Fruit fly (Drosophila melanogaster): ENCODE data around the gene RpL9.

The RpL9 gene

dm6 chr2L:10972224-10972623, 31.8 kb downstream of the RpL9 start, which contains the start of gene CG16743:
Gene CG16743, plus strand, starts transcription at chr2L:10972280.
- TF ChIP-seq CG15710 (tag; optimal IDR thresholded peaks at IDR 0.05) (no peak), CG13204 (GFP tag; optimal IDR thresholded peaks at IDR 0.05) (no peak), CG8301 (tag; optimal IDR thresholded peaks at IDR 0.05) (no peak), CG14655 (GFP tag; optimal IDR thresholded peaks at IDR 0.05) (no peak), rn (GFP tag; IDR thresholded peaks at IDR 0.05) (no peak), D1 (tag; optimal IDR thresholded peaks at IDR 0.05) (no peak), CG12605 (GFP tag; IDR thresholded peaks at IDR 0.05) (no peak), CG9948 (tag; optimal IDR thresholded peaks at IDR 0.05) (no peak)

- TF ChIP-seq CG8159 (tag; optimal IDR thresholded peaks at IDR 0.05), result peak; percentile 0
- no peak for TF ChIP-seq CG10348 (GFP tag; IDR thresholded peaks at IDR 0.05)
- 0 out of 3 replicates have a peak, but pooled peaks have one; percentile 14 for TF ChIP-seq fd96Ca (GFP tag; IDR thresholded peaks at IDR 0.05)
Measured at dm6 chr2L:10970134-10970533, 33.9 kb downstream of the RpL9 start, which contains the start of the genes Tmem214 and YL-1. Gene Tmem214, minus strand, starts transcription at chr2L:10970275. Gene YL-1, plus strand, starts transcription at chr2L:10970443.

- TF ChIP-seq CG10348 (GFP tag; IDR thresholded peaks at IDR 0.05), result no peak
- TF ChIP-seq EcR (GFP tag; optimal IDR thresholded peaks at IDR 0.05), result no peak
- no peak for TF ChIP-seq Pif1A (GFP tag; optimal IDR thresholded peaks at IDR 0.05)
- no peak for TF ChIP-seq CG13204 (GFP tag; optimal IDR thresholded peaks at IDR 0.05)
- TF ChIP-seq CG34367 (tag; optimal IDR thresholded peaks at IDR 0.05), result no peak
- no peak for TF ChIP-seq Pif1B (GFP tag; optimal IDR thresholded peaks at IDR 0.05)
- TF ChIP-seq fd96Ca (GFP tag; IDR thresholded peaks at IDR 0.05), result no peak
- no peak for TF ChIP-seq CG8159 (tag; optimal IDR thresholded peaks at IDR 0.05)
- TF ChIP-seq CG32121 (GFP tag; IDR thresholded peaks at IDR 0.05), result no peak
- TF ChIP-seq CG9948 (tag; optimal IDR thresholded peaks at IDR 0.05), result no peak
- no peak for TF ChIP-seq Ets98B (GFP tag; IDR thresholded peaks at IDR 0.05)
- no peak for TF ChIP-seq CG17806 (tag; optimal IDR thresholded peaks at IDR 0.05)
- TF ChIP-seq D1 (tag; optimal IDR thresholded peaks at IDR 0.05), result no peak
- no peak for TF ChIP-seq rn (GFP tag; IDR thresholded peaks at IDR 0.05)
- TF ChIP-seq CG15710 (tag; optimal IDR thresholded peaks at IDR 0.05), result no peak
- no peak for TF ChIP-seq CG14655 (GFP tag; optimal IDR thresholded peaks at IDR 0.05)
- no peak for TF ChIP-seq Snoo (tag; optimal IDR thresholded peaks at IDR 0.05)
- no peak for TF ChIP-seq CG12605 (GFP tag; IDR thresholded peaks at IDR 0.05)
Measured at dm6 chr2L:10968009-10968383, 36.0 kb downstream of the RpL9 start.

DNA sequence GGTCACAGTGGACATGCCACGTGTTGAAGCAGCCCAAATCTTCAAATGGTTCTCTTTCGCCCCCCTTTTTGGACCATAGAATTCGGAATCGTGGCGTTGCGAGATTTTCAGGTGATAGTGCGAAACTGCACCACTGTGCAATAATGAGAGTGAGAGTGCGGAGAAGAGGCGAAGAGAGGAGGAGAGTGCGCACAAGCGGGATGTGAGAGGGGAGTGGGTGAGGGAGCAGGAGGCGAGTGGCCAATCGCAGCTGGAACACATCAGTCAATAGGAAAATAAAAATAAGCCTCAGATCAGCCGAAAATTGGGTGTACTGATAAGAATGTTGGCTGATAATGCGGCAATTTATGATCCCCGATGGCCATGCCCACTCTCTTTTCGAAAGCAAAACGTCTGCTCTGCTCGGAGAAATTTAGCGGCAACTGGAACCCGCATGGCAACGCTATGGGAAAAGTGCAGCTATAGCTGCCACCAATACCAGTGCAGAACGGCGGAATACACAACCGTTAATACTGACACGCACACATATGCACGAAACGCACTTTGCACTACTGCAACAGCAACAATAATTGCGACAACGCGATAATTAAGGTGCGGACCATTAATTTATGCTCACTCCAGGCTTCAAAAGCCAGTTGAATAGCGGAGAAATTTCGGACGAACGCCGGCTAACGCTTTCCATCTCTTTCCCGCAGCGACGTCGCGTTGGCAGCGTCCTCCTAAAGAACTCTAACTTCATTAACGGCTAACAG, 36.6 kb downstream of the RpL9 start:
- TF ChIP-seq Ets98B (GFP tag; IDR thresholded peaks at IDR 0.05) (peak; percentile 61), CG4496 (GFP tag; IDR thresholded peaks at IDR 0.05) (peak; percentile 58), CG17806 (tag; optimal IDR thresholded peaks at IDR 0.05) (no peak), gl (tag; optimal IDR thresholded peaks at IDR 0.05) (peak; percentile 79), CG12605 (GFP tag; IDR thresholded peaks at IDR 0.05) (peak; percentile 38; the same call in 1 of the 2 replicates), CG15710 (tag; optimal IDR thresholded peaks at IDR 0.05) (peak; percentile 18), CG9948 (tag; optimal IDR thresholded peaks at IDR 0.05) (no peak), CG8159 (tag; optimal IDR thresholded peaks at IDR 0.05) (peak; percentile 33), CG10348 (GFP tag; IDR thresholded peaks at IDR 0.05) (no peak), CG8301 (tag; optimal IDR thresholded peaks at IDR 0.05) (peak; percentile 52), EcR (GFP tag; optimal IDR thresholded peaks at IDR 0.05) (peak; percentile 52), Pif1B (GFP tag; optimal IDR thresholded peaks at IDR 0.05) (peak; percentile 28), CG32121 (GFP tag; IDR thresholded peaks at IDR 0.05) (peak; percentile 38; the same call in 1 of the 2 replicates), Snoo (tag; optimal IDR thresholded peaks at IDR 0.05) (peak; percentile 7), fd96Ca (GFP tag; IDR thresholded peaks at IDR 0.05) (0 out of 3 replicates have a peak, but pooled peaks have one; percentile 22)

DNA sequence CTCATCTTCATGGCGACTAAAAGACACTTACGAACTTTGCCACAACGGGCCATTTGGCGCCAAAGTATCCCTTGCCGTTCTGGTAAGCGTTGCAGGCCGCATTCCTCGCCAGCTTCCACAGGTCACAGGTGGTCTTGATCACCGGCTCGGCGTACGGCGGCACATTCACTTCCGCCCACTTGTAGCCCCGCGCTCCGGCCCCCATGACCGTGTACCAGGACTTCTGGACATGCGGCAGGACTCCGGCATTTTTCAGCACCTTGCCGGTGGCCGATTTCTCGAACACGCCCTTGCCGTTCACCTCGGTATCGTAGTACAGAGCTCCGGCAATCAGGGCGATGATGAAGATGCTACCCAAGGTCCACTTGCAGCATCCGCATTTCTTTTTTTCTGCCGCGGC, 38.0 kb downstream of the RpL9 start:
- TF ChIP-seq EcR (GFP tag; optimal IDR thresholded peaks at IDR 0.05) (no peak), CG12605 (GFP tag; IDR thresholded peaks at IDR 0.05) (no peak), Pif1A (GFP tag; optimal IDR thresholded peaks at IDR 0.05) (no peak), Ets98B (GFP tag; IDR thresholded peaks at IDR 0.05) (no peak), CG34367 (tag; optimal IDR thresholded peaks at IDR 0.05) (no peak), Pif1B (GFP tag; optimal IDR thresholded peaks at IDR 0.05) (no peak), CG4496 (GFP tag; IDR thresholded peaks at IDR 0.05) (no peak), D1 (tag; optimal IDR thresholded peaks at IDR 0.05) (no peak), gl (tag; optimal IDR thresholded peaks at IDR 0.05) (no peak)

dm6 chr2L:10964493-10964892, 39.5 kb downstream of the RpL9 start:
- TF ChIP-seq EcR (GFP tag; optimal IDR thresholded peaks at IDR 0.05) (no peak), CG12605 (GFP tag; IDR thresholded peaks at IDR 0.05) (peak; percentile 66)

DNA sequence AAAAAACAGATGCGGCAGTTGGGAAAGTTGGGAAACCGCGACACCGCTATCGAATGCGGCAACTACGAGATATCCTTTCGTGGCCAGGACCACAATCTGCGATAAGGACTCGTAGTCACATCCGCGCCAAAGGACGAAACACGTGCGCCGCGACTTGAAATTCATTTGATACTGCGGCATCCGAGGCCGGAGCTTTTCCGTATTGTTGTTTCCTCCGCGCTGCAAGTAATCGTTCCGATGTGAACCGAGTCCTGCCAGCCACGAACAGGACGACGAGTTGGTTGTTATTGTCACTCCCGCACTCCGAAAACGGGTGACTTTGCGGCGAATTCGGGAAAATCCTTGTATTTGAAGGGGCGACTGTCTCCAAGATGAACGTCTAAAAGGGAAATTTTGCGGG, 40.0 kb downstream of the RpL9 start, which contains the start of gene dpr2:
TSS of gene dpr2 (minus strand) at position 175 of the 400 bp plus-strand sequence.
- TF ChIP-seq CG12605 (GFP tag; IDR thresholded peaks at IDR 0.05) (no peak), CG14655 (GFP tag; optimal IDR thresholded peaks at IDR 0.05) (no peak), D1 (tag; optimal IDR thresholded peaks at IDR 0.05) (no peak), EcR (GFP tag; optimal IDR thresholded peaks at IDR 0.05) (no peak), CG4496 (GFP tag; IDR thresholded peaks at IDR 0.05) (no peak), CG15710 (tag; optimal IDR thresholded peaks at IDR 0.05) (no peak)
